Fruit fly (Drosophila melanogaster): Measurements from ENCODE around the gene mor.
A peak's percentile ranks its signal among the peaks of the same experiment; 100 is the strongest.

Gene mor

DNA sequence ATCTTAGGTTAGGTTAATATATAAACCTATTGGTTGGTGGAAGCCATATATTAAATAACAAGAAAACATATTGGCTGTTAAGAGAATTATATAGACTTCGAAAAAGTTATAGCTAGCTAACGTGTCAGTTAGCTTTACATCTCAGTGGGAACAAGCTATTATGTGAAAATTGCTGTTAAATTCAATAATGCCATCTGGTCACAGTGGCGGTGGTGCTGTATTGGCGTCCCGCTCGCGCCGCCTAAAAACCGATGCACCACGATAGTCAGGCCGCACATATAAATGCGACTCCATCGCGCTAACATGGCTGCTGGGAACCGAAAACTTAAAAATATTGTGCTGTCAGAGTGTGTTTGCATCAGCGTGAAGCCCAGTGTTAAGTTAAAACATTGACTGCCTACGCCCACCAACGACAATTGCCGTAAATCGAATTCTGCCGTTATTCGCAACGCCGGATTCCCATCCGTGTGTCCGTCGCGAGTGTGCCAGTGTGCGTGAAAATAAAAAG lies 320 bp upstream of the mor start, which contains the start of gene Hel89B (continued):
- TF ChIP-seq CG18476 (GFP tag; optimal IDR thresholded peaks at IDR 0.05), result peak; percentile 56
- peak; percentile 50 for TF ChIP-seq Antp (GFP tag; optimal IDR thresholded peaks at IDR 0.05)
- TF ChIP-seq klu (GFP tag; IDR thresholded peaks at IDR 0.05), result no peak
- TF ChIP-seq E2f1 (GFP tag; IDR thresholded peaks at IDR 0.05), result no peak
- no peak for TF ChIP-seq CG10321 (GFP tag; IDR thresholded peaks at IDR 0.05)
- TF ChIP-seq Usf (GFP tag; optimal IDR thresholded peaks at IDR 0.05), result peak; percentile 37
- TF ChIP-seq Hsf (GFP tag; optimal IDR thresholded peaks at IDR 0.05), result peak; percentile 80
- TF ChIP-seq CG6254 (GFP tag; optimal IDR thresholded peaks at IDR 0.05), result no peak
- peak; percentile 48 for TF ChIP-seq CG4424 (GFP tag; optimal IDR thresholded peaks at IDR 0.05)
- TF ChIP-seq CG10267 (tag; optimal IDR thresholded peaks at IDR 0.05), result peak; percentile 72
- TF ChIP-seq CG13775 (GFP tag; optimal IDR thresholded peaks at IDR 0.05), result peak; percentile 54
- TF ChIP-seq Opbp (GFP tag; IDR thresholded peaks at IDR 0.05; ENCODE audit: partially characterized antibody), result no peak
- TF ChIP-seq kah (GFP tag; optimal IDR thresholded peaks at IDR 0.05), result no peak
- TF ChIP-seq Doc3 (GFP tag; IDR thresholded peaks at IDR 0.05; ENCODE audit: partially characterized antibody), result no peak
- peak; percentile 65 for TF ChIP-seq CG7786 (GFP tag; optimal IDR thresholded peaks at IDR 0.05)
- TF ChIP-seq Atf3 (GFP tag; optimal IDR thresholded peaks at IDR 0.05), result peak; percentile 23
- peak in 1 of 2 experiments; percentile 10 for TF ChIP-seq tll (GFP tag; optimal IDR thresholded peaks at IDR 0.05)
- TF ChIP-seq zfh1 (GFP tag; IDR thresholded peaks at IDR 0.05), result no peak
- peak; percentile 46 for TF ChIP-seq Mes4 (GFP tag; optimal IDR thresholded peaks at IDR 0.05)
- TF ChIP-seq fu2 (GFP tag; optimal IDR thresholded peaks at IDR 0.05), result peak; percentile 34
- no peak for TF ChIP-seq knrl (GFP tag; IDR thresholded peaks at IDR 0.05; ENCODE audit: partially characterized antibody)
- TF ChIP-seq wek (GFP tag; optimal IDR thresholded peaks at IDR 0.05), result no peak
- TF ChIP-seq oc (tag; optimal IDR thresholded peaks at IDR 0.05), result peak; percentile 5
- TF ChIP-seq D19A (tag; optimal IDR thresholded peaks at IDR 0.05), result no peak
- TF ChIP-seq Poxn (GFP tag; IDR thresholded peaks at IDR 0.05), result no peak
- TF ChIP-seq Sry-δ (GFP tag; optimal IDR thresholded peaks at IDR 0.05), result peak; percentile 96
- no peak for TF ChIP-seq Atf-2 (GFP tag; optimal IDR thresholded peaks at IDR 0.05)
- peak; percentile 63 for TF ChIP-seq Ssrp (tag; optimal IDR thresholded peaks at IDR 0.05)
- no peak for TF ChIP-seq her (GFP tag; optimal IDR thresholded peaks at IDR 0.05)
- TF ChIP-seq CG8281 (tag; optimal IDR thresholded peaks at IDR 0.05), result no peak
- peak; percentile 47 for TF ChIP-seq Elba2 (GFP tag; optimal IDR thresholded peaks at IDR 0.05)
- peak; percentile 62 for TF ChIP-seq CG2678 (tag; optimal IDR thresholded peaks at IDR 0.05)
- TF ChIP-seq CG16813 (GFP tag; IDR thresholded peaks at IDR 0.05; ENCODE audit: partially characterized antibody), result no peak
- no peak for TF ChIP-seq CG1233 (GFP tag; optimal IDR thresholded peaks at IDR 0.05)
- no peak for TF ChIP-seq CG13287 (GFP tag; IDR thresholded peaks at IDR 0.05; ENCODE audit: partially characterized antibody)
- peak; percentile 65 for TF ChIP-seq fd96Cb (tag; optimal IDR thresholded peaks at IDR 0.05)
- peak; percentile 62 for TF ChIP-seq Dip3 (GFP tag; optimal IDR thresholded peaks at IDR 0.05)
- no peak for TF ChIP-seq HLH3B (GFP tag; IDR thresholded peaks at IDR 0.05)
- no peak for TF ChIP-seq nerfin-2 (GFP tag; IDR thresholded peaks at IDR 0.05; ENCODE audit: partially characterized antibody)
- TF ChIP-seq CG14014 (GFP tag; IDR thresholded peaks at IDR 0.05), result no peak
- no peak for TF ChIP-seq CG4730 (GFP tag; IDR thresholded peaks at IDR 0.05)
- TF ChIP-seq hb (GFP tag; IDR thresholded peaks at IDR 0.05; ENCODE audit: partially characterized antibody), result no peak
- TF ChIP-seq Scr (GFP tag; IDR thresholded peaks at IDR 0.05; ENCODE audit: partially characterized antibody), result no peak
- peak; percentile 3 for TF ChIP-seq NK7.1 (GFP tag; optimal IDR thresholded peaks at IDR 0.05)
- no peak for TF ChIP-seq Trl (optimal IDR thresholded peaks at IDR 0.05)
- peak; percentile 53 for TF ChIP-seq Trl (GFP tag; optimal IDR thresholded peaks at IDR 0.05)
- no peak for TF ChIP-seq Hmx (GFP tag; optimal IDR thresholded peaks at IDR 0.05)
- no peak for TF ChIP-seq CG6813 (GFP tag; optimal IDR thresholded peaks at IDR 0.05)
- peak; percentile 66 for TF ChIP-seq CG9609 (GFP tag; optimal IDR thresholded peaks at IDR 0.05)
- TF ChIP-seq chn (GFP tag; optimal IDR thresholded peaks at IDR 0.05), result peak; percentile 45
- peak; percentile 41 for TF ChIP-seq CG13123 (GFP tag; optimal IDR thresholded peaks at IDR 0.05)

All from whole organism, embryonic.